Fruit fly (Drosophila melanogaster): ENCODE data around the gene Acsf3.

The Acsf3 gene

dm6 chrX:7299399-7300355, 29.2 kb upstream of the Acsf3 start (continued):
- TF ChIP-seq CG8924 (tag; optimal IDR thresholded peaks at IDR 0.05) (peak; percentile 47), ATbp (GFP tag; optimal IDR thresholded peaks at IDR 0.05) (peak; percentile 12), sd (tag; optimal IDR thresholded peaks at IDR 0.05) (peak; percentile 83), CG18599 (GFP tag; optimal IDR thresholded peaks at IDR 0.05) (peak; percentile 67), Rfx (GFP tag; IDR thresholded peaks at IDR 0.05) (peak; percentile 52), CG10959 (GFP tag; IDR thresholded peaks at IDR 0.05) (no peak), ind (GFP tag; optimal IDR thresholded peaks at IDR 0.05) (peak; percentile 61), ro (GFP tag; IDR thresholded peaks at IDR 0.05) (no peak), lola (GFP tag; optimal IDR thresholded peaks at IDR 0.05) (peak in 1 of 3 experiments; percentile 25), crp (GFP tag; optimal IDR thresholded peaks at IDR 0.05) (no peak), sisA (GFP tag; IDR thresholded peaks at IDR 0.05) (peak; percentile 46; the same call in 1 of the 2 replicates), CG1602 (GFP tag; optimal IDR thresholded peaks at IDR 0.05) (peak; percentile 26), HmgZ (tag; optimal IDR thresholded peaks at IDR 0.05) (no peak), cwo (GFP tag; optimal IDR thresholded peaks at IDR 0.05) (peak; percentile 18), jing (GFP tag; optimal IDR thresholded peaks at IDR 0.05) (peak; percentile 11), CG6689 (GFP tag; IDR thresholded peaks at IDR 0.05) (peak; percentile 43; the same call in 1 of the 2 replicates), HLH3B (GFP tag; IDR thresholded peaks at IDR 0.05) (no peak; the same call in 1 of the 2 replicates), CG15269 (tag; optimal IDR thresholded peaks at IDR 0.05) (peak; percentile 66), CG14860 (GFP tag; IDR thresholded peaks at IDR 0.05; ENCODE audit: partially characterized antibody) (no peak), CG11696 (GFP tag; IDR thresholded peaks at IDR 0.05) (no peak), wdn (GFP tag; IDR thresholded peaks at IDR 0.05) (no peak; the same call in 1 of the 2 replicates), bowl (GFP tag; IDR thresholded peaks at IDR 0.05) (0 out of 2 replicates have a peak, but pooled peaks have one; percentile 26), Oaz (GFP tag; IDR thresholded peaks at IDR 0.05) (no peak), CG4328 (GFP tag; optimal IDR thresholded peaks at IDR 0.05) (no peak), CG8478 (optimal IDR thresholded peaks at IDR 0.05) (no peak), corto (GFP tag; optimal IDR thresholded peaks at IDR 0.05) (no peak), CG6791 (GFP tag; IDR thresholded peaks at IDR 0.05; ENCODE audit: partially characterized antibody) (no peak), CG7786 (GFP tag; optimal IDR thresholded peaks at IDR 0.05) (peak; percentile 38), Mrtf (GFP tag; IDR thresholded peaks at IDR 0.05) (no peak), Gug (GFP tag; IDR thresholded peaks at IDR 0.05) (no peak), sens (GFP tag) (peak; percentile 88), CG18011 (GFP tag; optimal IDR thresholded peaks at IDR 0.05) (peak; percentile 77), exex (tag; optimal IDR thresholded peaks at IDR 0.05) (no peak), mirr (GFP tag; optimal IDR thresholded peaks at IDR 0.05) (peak; percentile 35), CG11398 (GFP tag; optimal IDR thresholded peaks at IDR 0.05) (no peak), CG2202 (tag; optimal IDR thresholded peaks at IDR 0.05) (no peak), C15 (GFP tag; IDR thresholded peaks at IDR 0.05) (no peak), Atf3 (GFP tag; optimal IDR thresholded peaks at IDR 0.05) (no peak), ken (GFP tag; IDR thresholded peaks at IDR 0.05) (no peak), CG31441 (GFP tag; IDR thresholded peaks at IDR 0.05) (peak; percentile 63), sc (optimal IDR thresholded peaks at IDR 0.05) (no peak), sc (GFP tag; optimal IDR thresholded peaks at IDR 0.05) (no peak), nom (GFP tag; optimal IDR thresholded peaks at IDR 0.05) (no peak), gro (GFP tag; optimal IDR thresholded peaks at IDR 0.05) (no peak), CG12104 (GFP tag; optimal IDR thresholded peaks at IDR 0.05) (no peak), hth (optimal IDR thresholded peaks at IDR 0.05) (no peak), CG32772 (GFP tag; IDR thresholded peaks at IDR 0.05) (no peak), yki (optimal IDR thresholded peaks at IDR 0.05) (peak; percentile 26), run (tag; optimal IDR thresholded peaks at IDR 0.05) (no peak), Lpt (GFP tag; optimal IDR thresholded peaks at IDR 0.05) (no peak)
